Worm (Caenorhabditis elegans): ENCODE measurements around the gene srz-83.
A peak's percentile ranks its signal among the peaks of the same experiment; 100 is the strongest.

srz-83 gene

ce11 chrIV:3520957-3521356 lies 16.7 kb downstream of the srz-83 start:
- TF ChIP-seq flt-1 (GFP tag; IDR thresholded peaks at IDR 0.05) (0 out of 2 replicates have a peak, but pooled peaks have one; percentile 9), tra-4 (tag; optimal IDR thresholded peaks at IDR 0.05) (no peak)

- TF ChIP-seq flt-1 (GFP tag; IDR thresholded peaks at IDR 0.05): 0 out of 2 replicates have a peak, but pooled peaks have one; percentile 18
- TF ChIP-seq tbx-11 (GFP tag; IDR thresholded peaks at IDR 0.05): no peak
- no peak for TF ChIP-seq F13C5.2 (tag; optimal IDR thresholded peaks at IDR 0.05)
- TF ChIP-seq ceh-36 (tag; optimal IDR thresholded peaks at IDR 0.05): peak; percentile 39
Observed at ce11 chrIV:3521710-3522109, 17.5 kb downstream of the srz-83 start.

ce11 chrIV:3523419-3523818 lies 19.2 kb downstream of the srz-83 start:
- TF ChIP-seq ceh-13 (GFP tag; optimal IDR thresholded peaks at IDR 0.05) (no peak), F13C5.2 (tag; optimal IDR thresholded peaks at IDR 0.05) (no peak), flt-1 (GFP tag; IDR thresholded peaks at IDR 0.05) (no peak), tra-4 (tag; optimal IDR thresholded peaks at IDR 0.05) (no peak), hnd-1 (tag; optimal IDR thresholded peaks at IDR 0.05) (no peak), scrt-1 (GFP tag; IDR thresholded peaks at IDR 0.05) (0 out of 2 replicates have a peak, but pooled peaks have one; percentile 29), ama-1 (optimal IDR thresholded peaks at IDR 0.05) (no peak)

- TF ChIP-seq B0310.2 (tag; optimal IDR thresholded peaks at IDR 0.05) (peak; percentile 85), F13C5.2 (tag; optimal IDR thresholded peaks at IDR 0.05) (peak; percentile 86), ceh-36 (tag; optimal IDR thresholded peaks at IDR 0.05) (peak; percentile 86), tbx-11 (GFP tag; IDR thresholded peaks at IDR 0.05) (peak; percentile 85), scrt-1 (GFP tag; IDR thresholded peaks at IDR 0.05) (peak; percentile 91), aly-1 (tag; optimal IDR thresholded peaks at IDR 0.05) (peak; percentile 92), hmbx-1 (tag; optimal IDR thresholded peaks at IDR 0.05) (peak; percentile 45), hnd-1 (tag; optimal IDR thresholded peaks at IDR 0.05) (peak; percentile 75), sea-1 (GFP tag; conservative IDR thresholded peaks at IDR 0.05) (peak; percentile 91), hmg-4 (GFP tag; optimal IDR thresholded peaks at IDR 0.05) (peak; percentile 89), pes-1 (GFP tag; IDR thresholded peaks at IDR 0.05) (peak; percentile 94), ets-7 (tag; optimal IDR thresholded peaks at IDR 0.05) (peak; percentile 67), tra-4 (tag; optimal IDR thresholded peaks at IDR 0.05) (peak; percentile 51), ama-1 (optimal IDR thresholded peaks at IDR 0.05) (peak; percentile 10), flt-1 (GFP tag; IDR thresholded peaks at IDR 0.05) (peak; percentile 89), ceh-13 (GFP tag; optimal IDR thresholded peaks at IDR 0.05) (peak; percentile 73), tbx-37 (GFP tag; conservative IDR thresholded peaks at IDR 0.05) (peak; percentile 82)
Observed at ce11 chrIV:3524584-3525020, 20.4 kb downstream of the srz-83 start.

ce11 chrIV:3526144-3526797 lies 22.0 kb downstream of the srz-83 start:
- TF ChIP-seq sea-1 (GFP tag; conservative IDR thresholded peaks at IDR 0.05): no peak
- peak; percentile 61 for TF ChIP-seq ama-1 (optimal IDR thresholded peaks at IDR 0.05)
- peak; percentile 29 for TF ChIP-seq B0310.2 (tag; optimal IDR thresholded peaks at IDR 0.05)

ce11 chrIV:3526831-3527404 lies 22.7 kb downstream of the srz-83 start, which contains the start of gene M57.2:
M57.2 (plus strand) TSS chrIV:3527354.
- no peak for TF ChIP-seq pes-1 (GFP tag; IDR thresholded peaks at IDR 0.05)
- TF ChIP-seq flt-1 (GFP tag; IDR thresholded peaks at IDR 0.05): no peak
- no peak for TF ChIP-seq ceh-13 (GFP tag; optimal IDR thresholded peaks at IDR 0.05)
- no peak for TF ChIP-seq F13C5.2 (tag; optimal IDR thresholded peaks at IDR 0.05)
- no peak for TF ChIP-seq tbx-37 (GFP tag; conservative IDR thresholded peaks at IDR 0.05)
- no peak for TF ChIP-seq hmbx-1 (tag; optimal IDR thresholded peaks at IDR 0.05)
- no peak for TF ChIP-seq hnd-1 (tag; optimal IDR thresholded peaks at IDR 0.05)
- TF ChIP-seq aly-1 (tag; optimal IDR thresholded peaks at IDR 0.05): no peak
- no peak for TF ChIP-seq ama-1 (optimal IDR thresholded peaks at IDR 0.05)
- TF ChIP-seq tra-4 (tag; optimal IDR thresholded peaks at IDR 0.05): no peak
- no peak for TF ChIP-seq hmg-4 (GFP tag; optimal IDR thresholded peaks at IDR 0.05)

- TF ChIP-seq tbx-11 (GFP tag; IDR thresholded peaks at IDR 0.05): no peak
- TF ChIP-seq aly-1 (tag; optimal IDR thresholded peaks at IDR 0.05): no peak
- no peak for TF ChIP-seq hmg-4 (GFP tag; optimal IDR thresholded peaks at IDR 0.05)
Observed at ce11 chrIV:3527878-3528277, 23.6 kb downstream of the srz-83 start.

ce11 chrIV:3531535-3531934 lies 27.3 kb downstream of the srz-83 start:
- TF ChIP-seq tra-4 (tag; optimal IDR thresholded peaks at IDR 0.05): no peak
- no peak for TF ChIP-seq pes-1 (GFP tag; IDR thresholded peaks at IDR 0.05)
- TF ChIP-seq hmbx-1 (tag; optimal IDR thresholded peaks at IDR 0.05): no peak
- TF ChIP-seq hnd-1 (tag; optimal IDR thresholded peaks at IDR 0.05): no peak
- no peak for TF ChIP-seq hmg-4 (GFP tag; optimal IDR thresholded peaks at IDR 0.05)
- TF ChIP-seq tbx-37 (GFP tag; conservative IDR thresholded peaks at IDR 0.05): no peak
- no peak for TF ChIP-seq ceh-36 (tag; optimal IDR thresholded peaks at IDR 0.05)
- no peak for TF ChIP-seq sea-1 (GFP tag; conservative IDR thresholded peaks at IDR 0.05)
- TF ChIP-seq ets-7 (tag; optimal IDR thresholded peaks at IDR 0.05): no peak
- no peak for TF ChIP-seq ceh-13 (GFP tag; optimal IDR thresholded peaks at IDR 0.05)
- no peak for TF ChIP-seq scrt-1 (GFP tag; IDR thresholded peaks at IDR 0.05)
- no peak for TF ChIP-seq flt-1 (GFP tag; IDR thresholded peaks at IDR 0.05)

All from whole organism, early embryonic.